Worm (Caenorhabditis elegans) whole organism, late embryonic: ENCODE results near the gene F49C12.9.
"Not testable (repeated sequence)": the region's sequence is repeated elsewhere in the genome, so short reads cannot be mapped to it uniquely, and the experiment has no call there.

Source experiments
- Y22D7AL.16 ChIP-seq: sonication (generic microtip); optimal IDR thresholded peaks from 2 replicates; lab custom pipeline; 2016; ENCODE audit warnings: missing genetic modification characterization, missing compliant biosample characterization
- ahr-1 ChIP-seq: sonication (generic microtip); optimal IDR thresholded peaks from 2 replicates; lab custom pipeline; 2016; ENCODE audit warnings: missing genetic modification characterization, missing compliant biosample characterization
- ama-1 ChIP-seq: fragments of 150-350 bp; optimal IDR thresholded peaks from 2 replicates; lab custom pipeline; 2014
- ceh-18 ChIP-seq: sonication (generic microtip); optimal IDR thresholded peaks from 2 replicates; lab custom pipeline; 2016; ENCODE audit warnings: missing genetic modification characterization, missing compliant biosample characterization
- ceh-22 ChIP-seq: sonication (generic microtip); optimal IDR thresholded peaks from 2 replicates; lab custom pipeline; 2017; ENCODE audit warnings: missing biosample characterization, missing genetic modification characterization
- ceh-24 ChIP-seq: sonication (generic microtip); optimal IDR thresholded peaks from 2 replicates; lab custom pipeline; 2016; ENCODE audit warnings: mild to moderate bottlenecking, missing genetic modification characterization, missing compliant biosample characterization
- ceh-31 ChIP-seq: sonication (generic microtip); optimal IDR thresholded peaks from 2 replicates; lab custom pipeline; 2016; ENCODE audit warnings: missing genetic modification characterization, missing compliant biosample characterization
- ceh-34 ChIP-seq: sonication (generic microtip); optimal IDR thresholded peaks from 2 replicates; lab custom pipeline; 2016; ENCODE audit warnings: mild to moderate bottlenecking, missing genetic modification characterization, missing compliant biosample characterization
- ceh-48 ChIP-seq: sonication (generic microtip); optimal IDR thresholded peaks from 2 replicates; lab custom pipeline; 2016; ENCODE audit warnings: missing genetic modification characterization, inconsistent platforms, missing compliant biosample characterization
- che-1 ChIP-seq: sonication (generic microtip); optimal IDR thresholded peaks from 2 replicates; lab custom pipeline; 2016; ENCODE audit warnings: mild to moderate bottlenecking, missing genetic modification characterization, missing compliant biosample characterization
- ets-4 ChIP-seq: sonication (generic microtip); optimal IDR thresholded peaks from 2 replicates; lab custom pipeline; 2016; ENCODE audit warnings: missing genetic modification characterization, missing compliant biosample characterization
- fax-1 ChIP-seq: sonication (generic microtip); optimal IDR thresholded peaks from 2 replicates; lab custom pipeline; 2016; ENCODE audit warnings: missing genotype, missing genetic modification characterization, missing compliant biosample characterization
- fkh-10 ChIP-seq: fragments of 150-350 bp; optimal IDR thresholded peaks from 2 replicates; lab custom pipeline; 2014; ENCODE audit warnings: missing biosample characterization, missing genetic modification reagents, missing genetic modification characterization
- hlh-13 ChIP-seq: fragments of 200-800 bp; sonication (Bioruptor generic); optimal IDR thresholded peaks from 2 replicates; lab custom pipeline; 2018; ENCODE audit warnings: mild to moderate bottlenecking, missing genetic modification characterization, missing compliant biosample characterization
- hlh-15 ChIP-seq: sonication (generic microtip); optimal IDR thresholded peaks from 2 replicates; lab custom pipeline; 2016; ENCODE audit warnings: missing genetic modification characterization, missing compliant biosample characterization
- hlh-6 ChIP-seq: sonication (generic microtip); optimal IDR thresholded peaks from 2 replicates; lab custom pipeline; 2016; ENCODE audit warnings: missing genotype, missing genetic modification characterization, missing compliant biosample characterization
- hlh-8 ChIP-seq: sonication (generic microtip); optimal IDR thresholded peaks from 2 replicates; lab custom pipeline; 2016; ENCODE audit warnings: missing genotype, missing genetic modification characterization, missing compliant biosample characterization
- lin-11 ChIP-seq: fragments of 200-800 bp; sonication (Bioruptor generic); optimal IDR thresholded peaks from 2 replicates; lab custom pipeline; 2018; ENCODE audit warnings: mild to moderate bottlenecking, missing genetic modification characterization, missing compliant biosample characterization
- madf-2 ChIP-seq: sonication (generic microtip); optimal IDR thresholded peaks from 2 replicates; lab custom pipeline; 2017; ENCODE audit warnings: missing genetic modification characterization, missing compliant biosample characterization
- nhr-11 ChIP-seq: fragments of 150-350 bp; optimal IDR thresholded peaks from 2 replicates; lab custom pipeline; 2014; ENCODE audit warnings: missing biosample characterization, missing genetic modification characterization
- odd-2 ChIP-seq: sonication (generic microtip); optimal IDR thresholded peaks from 2 replicates; lab custom pipeline; 2017; ENCODE audit warnings: antibody characterized with exemption, mild to moderate bottlenecking, missing genetic modification characterization, missing compliant biosample characterization
- pat-9 ChIP-seq: fragments of 200-800 bp; sonication (Bioruptor generic); optimal IDR thresholded peaks from 2 replicates; lab custom pipeline; 2018; ENCODE audit warnings: mild to moderate bottlenecking, missing genetic modification characterization, moderate library complexity, missing compliant biosample characterization
- pqm-1 ChIP-seq: sonication (generic microtip); optimal IDR thresholded peaks from 2 replicates; lab custom pipeline; 2016; ENCODE audit warnings: missing genetic modification characterization, missing compliant biosample characterization
- rnt-1 ChIP-seq: sonication (generic microtip); optimal IDR thresholded peaks from 2 replicates; lab custom pipeline; 2016; ENCODE audit warnings: missing genetic modification characterization, missing compliant biosample characterization
- sdc-2 ChIP-seq: sonication (generic microtip); optimal IDR thresholded peaks from 2 replicates; lab custom pipeline; 2016; ENCODE audit warnings: missing genotype, missing genetic modification characterization, missing compliant biosample characterization
- syd-9 ChIP-seq: sonication (generic microtip); optimal IDR thresholded peaks from 2 replicates; lab custom pipeline; 2016; ENCODE audit warnings: mild to moderate bottlenecking, missing genetic modification characterization, moderate library complexity, missing compliant biosample characterization
- ttx-3 ChIP-seq: sonication (generic microtip); optimal IDR thresholded peaks from 2 replicates; lab custom pipeline; 2016; ENCODE audit warnings: missing genetic modification reagents, missing genetic modification characterization, missing compliant biosample characterization
- unc-3 ChIP-seq, 2 experiments: fragments of 200-800 bp in 1 of 2; sonication (Bioruptor generic) in 1 of 2; sonication (generic microtip) in 1 of 2; conservative IDR thresholded peaks in 1 of 2; optimal IDR thresholded peaks in 1 of 2; 2 replicates each; pipeline versions ENCODE4 v1.3.6 to Lab custom; 2016 to 2022; ENCODE audit warnings: missing compliant biosample characterization in 2 of 2, missing genetic modification characterization in 2 of 2, missing genetic modification reagents in 1 of 2
- unc-42 ChIP-seq: sonication (generic microtip); optimal IDR thresholded peaks from 2 replicates; lab custom pipeline; 2016; ENCODE audit warnings: missing genotype, missing genetic modification characterization, missing compliant biosample characterization
- zip-5 ChIP-seq: sonication (generic microtip); optimal IDR thresholded peaks from 2 replicates; lab custom pipeline; 2016; ENCODE audit warnings: missing genetic modification characterization, missing compliant biosample characterization
- ztf-16 ChIP-seq: sonication (generic microtip); optimal IDR thresholded peaks from 2 replicates; lab custom pipeline; 2017; ENCODE audit warnings: missing genetic modification characterization, missing compliant biosample characterization

Gene F49C12.9

ce11 chrIV:9296285-9296684 is 19.7 kb downstream of the F49C12.9 start, which contains the start of gene F49C12.1:
F49C12.1 (minus strand) TSS chrIV:9296354.
- TF ChIP-seq ahr-1 (tag; lab: Kevin White, UChicago) = no peak
- no peak for TF ChIP-seq nhr-11 (tag; lab: Kevin White, UChicago)
- TF ChIP-seq sdc-2 (tag; lab: Kevin White, UChicago) = no peak
- TF ChIP-seq zip-5 (tag; lab: Kevin White, UChicago) = no peak
- TF ChIP-seq syd-9 (tag; lab: Kevin White, UChicago) = no peak
- no peak for TF ChIP-seq fax-1 (tag; lab: Kevin White, UChicago)
- no peak for TF ChIP-seq ama-1 (lab: Kevin White, UChicago)
- no peak for TF ChIP-seq ztf-16 (tag; lab: Kevin White, UChicago)
- no peak for TF ChIP-seq che-1 (tag; lab: Kevin White, UChicago)
- no peak for TF ChIP-seq ceh-31

ce11 chrIV:9293825-9294224 is 22.2 kb downstream of the F49C12.9 start, which contains the start of gene nhr-264:
nhr-264 (minus strand) TSS chrIV:9293925.
- TF ChIP-seq ceh-22 (tag; lab: Kevin White, UChicago); ceh-18 (tag; lab: Kevin White, UChicago); Y22D7AL.16: not testable (repeated sequence)
- TF ChIP-seq, all 69 proteins: peak for 0; not testable (repeated sequence) for 69

- no peak for TF ChIP-seq pat-9 (tag; lab: Kevin White, UChicago)
- TF ChIP-seq ceh-24 (tag; lab: Kevin White, UChicago) = no peak
- no peak for TF ChIP-seq ceh-34 (tag; lab: Kevin White, UChicago)
- no peak for TF ChIP-seq odd-2
- no peak for TF ChIP-seq hlh-8 (tag; lab: Kevin White, UChicago)
- TF ChIP-seq ceh-31 = no peak
- no peak for TF ChIP-seq ets-4 (tag; lab: Kevin White, UChicago)
- no peak for TF ChIP-seq fkh-10 (GFP tag; lab: Kevin White, UChicago)
- TF ChIP-seq hlh-15 (tag; lab: Kevin White, UChicago) = no peak
- no peak for TF ChIP-seq pqm-1 (tag; lab: Kevin White, UChicago)
- TF ChIP-seq unc-42 (tag; lab: Kevin White, UChicago) = no peak
- TF ChIP-seq ttx-3 (tag; lab: Kevin White, UChicago) = no peak
- TF ChIP-seq che-1 (tag; lab: Kevin White, UChicago) = no peak
- TF ChIP-seq hlh-6 (tag; lab: Kevin White, UChicago) = no peak
- no peak for TF ChIP-seq ceh-48 (tag; lab: Kevin White, UChicago)
- TF ChIP-seq unc-3 (GFP tag; conservative IDR thresholded peaks at IDR 0.05; lab: Robert Waterston, UW) = no peak
- TF ChIP-seq unc-3 (tag; optimal IDR thresholded peaks at IDR 0.05; lab: Kevin White, UChicago) = no peak
- no peak for TF ChIP-seq lin-11 (tag; lab: Kevin White, UChicago)
- TF ChIP-seq rnt-1 (tag; lab: Kevin White, UChicago) = no peak
- no peak for TF ChIP-seq madf-2 (tag; lab: Kevin White, UChicago)
Observed at ce11 chrIV:9289635-9290034, 26.4 kb downstream of the F49C12.9 start.

- not testable (repeated sequence) for TF ChIP-seq lin-11, ahr-1, ceh-48 (tag; lab: Kevin White, UChicago)
Observed at ce11 chrIV:9286305-9286704, 29.7 kb downstream of the F49C12.9 start, which contains the start of gene nhr-267. nhr-267 (minus strand) TSS chrIV:9286405.

ce11 chrIV:9274008-9274529 is 41.9 kb downstream of the F49C12.9 start, which contains the start of gene nmy-3:
nmy-3 (plus strand) TSS chrIV:9274479.
- TF ChIP-seq ceh-31 = no peak
- TF ChIP-seq hlh-13 (GFP tag; lab: Kevin White, UChicago) = no peak
- TF ChIP-seq ztf-16 (tag; lab: Kevin White, UChicago) = no peak
- no peak for TF ChIP-seq fax-1 (tag; lab: Kevin White, UChicago)
